Fruit fly (Drosophila melanogaster) whole organism: ENCODE results near the gene CG3437.

Source experiments
- CG8478 ChIP-seq: fragments of >200 bp; optimal IDR thresholded peaks from 2 replicates; lab custom pipeline; 2018; ENCODE audit warnings: inconsistent platforms
- Dll ChIP-seq: fragments of >200 bp; optimal IDR thresholded peaks from 2 replicates; lab custom pipeline; 2017
- EcR ChIP-seq, 2 experiments: fragments of >200 bp; optimal IDR thresholded peaks; 2 replicates each; lab custom pipeline; 2017; ENCODE audit warnings: missing biosample characterization in 2 of 2, missing genetic modification characterization in 2 of 2, missing genetic modification reagents in 2 of 2
- pan ChIP-seq: fragments of >200 bp; optimal IDR thresholded peaks from 2 replicates; lab custom pipeline; 2017
- psq ChIP-seq: fragments of >200 bp; optimal IDR thresholded peaks from 2 replicates; lab custom pipeline; 2017
- usp ChIP-seq: fragments of >200 bp; optimal IDR thresholded peaks from 2 replicates; lab custom pipeline; 2017; ENCODE audit warnings: missing biosample characterization, missing genetic modification characterization, mixed read lengths

Gene CG3437

DNA sequence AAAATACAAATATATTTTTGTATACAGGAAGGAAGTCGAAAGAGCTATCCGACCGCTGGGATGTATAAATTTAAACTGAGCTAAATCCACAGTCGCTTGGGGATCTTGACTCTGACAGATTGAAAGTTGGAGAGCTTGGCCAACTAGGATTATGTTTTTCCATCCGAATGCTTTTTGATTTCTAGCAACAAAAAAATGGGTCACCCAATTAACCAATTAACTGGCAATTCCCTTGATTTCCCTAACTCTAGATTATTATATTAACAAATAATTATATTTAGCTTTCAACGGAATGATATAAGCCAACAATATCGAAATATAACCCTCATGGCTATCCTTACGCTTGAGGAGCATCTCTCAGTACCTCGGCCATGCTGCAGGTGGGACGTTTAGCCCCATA, 40.2 kb downstream of the CG3437 start, which contains the start of gene CG3982:
Gene CG3982 (minus strand): TSS at position 101 of the 400 bp plus-strand sequence.
- TF ChIP-seq Dll (lab: Kevin White, UChicago): no peak
- no peak for TF ChIP-seq psq
- TF ChIP-seq usp (GFP tag; lab: Kevin White, UChicago): no peak
- TF ChIP-seq pan (lab: Kevin White, UChicago): no peak
- TF ChIP-seq CG8478: no peak
- TF ChIP-seq EcR (GFP tag; optimal IDR thresholded peaks at IDR 0.05; lab: Kevin White, UChicago): no peak

DNA sequence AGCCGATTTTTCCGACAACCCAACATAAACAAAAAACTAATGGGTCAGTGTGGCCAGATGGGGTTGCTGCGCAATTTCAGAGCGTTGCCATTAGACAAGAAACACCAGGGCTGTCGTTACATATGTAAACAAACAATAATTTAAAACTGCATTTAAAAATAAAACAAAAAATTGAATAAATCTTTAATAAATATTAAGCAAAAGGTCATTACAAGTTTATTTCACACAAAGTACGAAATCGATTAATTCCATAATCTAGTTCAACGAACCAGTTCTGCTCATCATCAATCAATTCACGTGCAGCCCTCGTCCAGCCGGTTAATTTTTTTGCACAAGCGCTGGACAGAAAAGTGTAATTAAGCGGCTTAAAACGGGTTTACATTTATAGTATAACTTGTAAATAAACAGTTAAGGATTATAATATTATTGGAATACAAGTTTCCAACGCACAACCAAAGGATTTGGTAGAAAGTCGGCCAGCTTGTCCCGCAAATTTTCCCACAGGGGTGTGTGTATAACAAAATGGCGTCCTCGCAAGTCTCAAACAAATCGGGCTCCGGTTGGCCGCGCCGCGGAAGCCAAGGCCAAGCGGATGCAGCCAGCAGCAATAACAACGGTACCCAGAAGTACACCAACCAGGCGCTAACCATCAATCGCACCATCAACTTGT, 46.6 kb downstream of the CG3437 start, which contains the start of the genes CG4022 and Cpsf5:
Gene CG4022 (minus strand): TSS at position 79 of the 670 bp plus-strand sequence.
Gene Cpsf5 (plus strand): TSS at position 285 of the 670 bp plus-strand sequence.
- no peak for TF ChIP-seq Dll (lab: Kevin White, UChicago)
- no peak for TF ChIP-seq CG8478
- TF ChIP-seq EcR (GFP tag; optimal IDR thresholded peaks at IDR 0.05; lab: Kevin White, UChicago): no peak
- no peak for TF ChIP-seq usp (GFP tag; lab: Kevin White, UChicago)
- TF ChIP-seq psq: no peak
- no peak for TF ChIP-seq pan (lab: Kevin White, UChicago)

DNA sequence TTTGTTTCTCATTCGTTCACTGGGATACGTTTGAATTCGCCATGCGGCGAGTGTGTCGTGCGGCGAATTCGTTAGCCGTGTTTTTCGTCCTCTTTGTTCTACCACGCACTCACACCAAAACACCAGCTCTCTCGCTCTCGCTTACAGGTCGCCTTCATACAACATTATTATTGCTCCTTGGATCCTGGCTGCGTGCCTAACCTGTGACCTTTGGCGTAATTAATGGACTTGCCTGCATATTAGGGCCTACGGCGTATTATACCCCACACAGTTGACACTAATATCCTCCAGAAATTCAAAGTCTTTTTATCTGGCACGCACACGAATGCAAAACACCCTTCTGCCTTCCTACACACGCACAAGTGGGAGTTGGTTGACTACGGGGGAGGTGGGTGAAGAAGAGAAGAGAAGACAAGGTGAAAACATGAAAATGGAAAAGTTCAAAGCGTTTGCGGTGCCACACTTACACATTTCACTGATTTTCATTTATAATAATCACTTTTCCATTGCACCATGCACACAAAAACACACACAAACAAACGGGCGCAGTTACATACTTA, 47.4 kb downstream of the CG3437 start:
- TF ChIP-seq Dll (lab: Kevin White, UChicago) (no peak), psq (no peak), CG8478 (no peak), EcR (GFP tag; optimal IDR thresholded peaks at IDR 0.05; lab: Kevin White, UChicago) (no peak)
